Worm (Caenorhabditis elegans) whole organism, late embryonic: ENCODE data around the gene C14E2.5.

Experiments
- C08G9.2 ChIP-seq: sonication (generic microtip); optimal IDR thresholded peaks from 2 replicates; lab custom pipeline; 2016; ENCODE audit warnings: mild to moderate bottlenecking, missing genetic modification characterization, moderate library complexity, missing compliant biosample characterization
- C38D4.7 ChIP-seq: fragments of 200-800 bp; sonication (Bioruptor generic); optimal IDR thresholded peaks from 2 replicates; lab custom pipeline; 2018; ENCODE audit warnings: mild to moderate bottlenecking, missing genetic modification characterization, moderate library complexity, missing compliant biosample characterization
- F13H6.1 ChIP-seq: sonication (generic microtip); optimal IDR thresholded peaks from 2 replicates; lab custom pipeline; 2016; ENCODE audit warnings: missing genetic modification characterization, missing compliant biosample characterization
- K02D7.2 ChIP-seq: sonication (generic microtip); optimal IDR thresholded peaks from 2 replicates; lab custom pipeline; 2017; ENCODE audit warnings: mild to moderate bottlenecking, missing genetic modification characterization, missing compliant biosample characterization
- K09A11.1 ChIP-seq: sonication (generic microtip); optimal IDR thresholded peaks from 2 replicates; lab custom pipeline; 2017; ENCODE audit warnings: antibody characterized with exemption, mild to moderate bottlenecking, missing genetic modification characterization, missing compliant biosample characterization; ENCODE audit not compliant: insufficient read depth
- T23F11.4 ChIP-seq: fragments of 200-800 bp; sonication (Bioruptor generic); optimal IDR thresholded peaks from 2 replicates; lab custom pipeline; 2018; ENCODE audit warnings: mild to moderate bottlenecking, missing genetic modification characterization, missing compliant biosample characterization
- Y22D7AL.16 ChIP-seq: sonication (generic microtip); optimal IDR thresholded peaks from 2 replicates; lab custom pipeline; 2016; ENCODE audit warnings: missing genetic modification characterization, missing compliant biosample characterization
- ahr-1 ChIP-seq: sonication (generic microtip); optimal IDR thresholded peaks from 2 replicates; lab custom pipeline; 2016; ENCODE audit warnings: missing genetic modification characterization, missing compliant biosample characterization
- ama-1 ChIP-seq: fragments of 150-350 bp; optimal IDR thresholded peaks from 2 replicates; lab custom pipeline; 2014
- ceh-14 ChIP-seq: sonication (generic microtip); optimal IDR thresholded peaks from 2 replicates; lab custom pipeline; 2016; ENCODE audit warnings: missing genotype, missing genetic modification characterization, missing compliant biosample characterization
- ceh-18 ChIP-seq: sonication (generic microtip); optimal IDR thresholded peaks from 2 replicates; lab custom pipeline; 2016; ENCODE audit warnings: missing genetic modification characterization, missing compliant biosample characterization
- ceh-19 ChIP-seq: fragments of 200-800 bp; sonication (Bioruptor generic); optimal IDR thresholded peaks from 2 replicates; lab custom pipeline; 2018; ENCODE audit warnings: mild to moderate bottlenecking, missing genetic modification characterization, missing compliant biosample characterization
- ceh-24 ChIP-seq: sonication (generic microtip); optimal IDR thresholded peaks from 2 replicates; lab custom pipeline; 2016; ENCODE audit warnings: mild to moderate bottlenecking, missing genetic modification characterization, missing compliant biosample characterization
- ceh-30 ChIP-seq: fragments of 150-350 bp; optimal IDR thresholded peaks from 2 replicates; lab custom pipeline; 2014; ENCODE audit warnings: missing biosample characterization, missing genetic modification characterization
- ceh-45 ChIP-seq: fragments of 200-800 bp; sonication (Bioruptor generic); IDR thresholded peaks from 2 replicates; pipeline ENCODE4 v1.3.6; 2022; ENCODE audit warnings: missing genetic modification reagents, missing genetic modification characterization, missing compliant biosample characterization
- ceh-6 ChIP-seq: fragments of 200-800 bp; sonication (Bioruptor generic); optimal IDR thresholded peaks from 2 replicates; lab custom pipeline; 2018; ENCODE audit warnings: mild to moderate bottlenecking, missing genetic modification characterization, missing compliant biosample characterization
- che-1 ChIP-seq: sonication (generic microtip); optimal IDR thresholded peaks from 2 replicates; lab custom pipeline; 2016; ENCODE audit warnings: mild to moderate bottlenecking, missing genetic modification characterization, missing compliant biosample characterization
- dmd-4 ChIP-seq: sonication (generic microtip); optimal IDR thresholded peaks from 2 replicates; lab custom pipeline; 2016; ENCODE audit warnings: borderline replicate concordance, missing genetic modification characterization, missing compliant biosample characterization
- dve-1 ChIP-seq: sonication (generic microtip); optimal IDR thresholded peaks from 2 replicates; lab custom pipeline; 2017; ENCODE audit warnings: antibody characterized with exemption, mild to moderate bottlenecking, missing genetic modification characterization, missing compliant biosample characterization
- elt-4 ChIP-seq: sonication (generic microtip); optimal IDR thresholded peaks from 2 replicates; lab custom pipeline; 2016; ENCODE audit warnings: missing genetic modification characterization, missing compliant biosample characterization
- eyg-1 ChIP-seq: sonication (generic microtip); optimal IDR thresholded peaks from 2 replicates; lab custom pipeline; 2016; ENCODE audit warnings: missing genotype, missing genetic modification characterization, missing compliant biosample characterization
- fkh-10 ChIP-seq: fragments of 150-350 bp; optimal IDR thresholded peaks from 2 replicates; lab custom pipeline; 2014; ENCODE audit warnings: missing biosample characterization, missing genetic modification reagents, missing genetic modification characterization
- fkh-6 ChIP-seq: sonication (generic microtip); optimal IDR thresholded peaks from 2 replicates; lab custom pipeline; 2016; ENCODE audit warnings: missing genetic modification characterization, missing compliant biosample characterization
- gmeb-2 ChIP-seq: sonication (generic microtip); optimal IDR thresholded peaks from 2 replicates; lab custom pipeline; 2016; ENCODE audit warnings: missing genetic modification characterization, inconsistent platforms, missing compliant biosample characterization
- hlh-13 ChIP-seq: fragments of 200-800 bp; sonication (Bioruptor generic); optimal IDR thresholded peaks from 2 replicates; lab custom pipeline; 2018; ENCODE audit warnings: mild to moderate bottlenecking, missing genetic modification characterization, missing compliant biosample characterization
- hlh-15 ChIP-seq: sonication (generic microtip); optimal IDR thresholded peaks from 2 replicates; lab custom pipeline; 2016; ENCODE audit warnings: missing genetic modification characterization, missing compliant biosample characterization
- hlh-6 ChIP-seq: sonication (generic microtip); optimal IDR thresholded peaks from 2 replicates; lab custom pipeline; 2016; ENCODE audit warnings: missing genotype, missing genetic modification characterization, missing compliant biosample characterization
- lin-11 ChIP-seq: fragments of 200-800 bp; sonication (Bioruptor generic); optimal IDR thresholded peaks from 2 replicates; lab custom pipeline; 2018; ENCODE audit warnings: mild to moderate bottlenecking, missing genetic modification characterization, missing compliant biosample characterization
- madf-2 ChIP-seq: sonication (generic microtip); optimal IDR thresholded peaks from 2 replicates; lab custom pipeline; 2017; ENCODE audit warnings: missing genetic modification characterization, missing compliant biosample characterization
- nfya-1 ChIP-seq: sonication (generic microtip); optimal IDR thresholded peaks from 2 replicates; lab custom pipeline; 2017; ENCODE audit warnings: missing genetic modification characterization, mild to moderate bottlenecking, missing compliant biosample characterization, antibody characterized with exemption, moderate library complexity
- nhr-11 ChIP-seq: fragments of 150-350 bp; optimal IDR thresholded peaks from 2 replicates; lab custom pipeline; 2014; ENCODE audit warnings: missing biosample characterization, missing genetic modification characterization
- nhr-232 ChIP-seq: sonication (generic microtip); optimal IDR thresholded peaks from 2 replicates; lab custom pipeline; 2016; ENCODE audit warnings: missing genetic modification characterization, missing compliant biosample characterization
- npax-4 ChIP-seq: sonication (generic microtip); optimal IDR thresholded peaks from 2 replicates; lab custom pipeline; 2016; ENCODE audit warnings: missing genetic modification characterization, missing compliant biosample characterization
- odd-2 ChIP-seq: sonication (generic microtip); optimal IDR thresholded peaks from 2 replicates; lab custom pipeline; 2017; ENCODE audit warnings: antibody characterized with exemption, mild to moderate bottlenecking, missing genetic modification characterization, missing compliant biosample characterization
- pag-3 ChIP-seq: sonication (generic microtip); optimal IDR thresholded peaks from 2 replicates; lab custom pipeline; 2016; ENCODE audit warnings: missing compliant biosample characterization, missing genetic modification characterization, borderline replicate concordance
- pat-9 ChIP-seq: fragments of 200-800 bp; sonication (Bioruptor generic); optimal IDR thresholded peaks from 2 replicates; lab custom pipeline; 2018; ENCODE audit warnings: mild to moderate bottlenecking, missing genetic modification characterization, moderate library complexity, missing compliant biosample characterization
- pax-1 ChIP-seq: fragments of 150-350 bp; optimal IDR thresholded peaks from 2 replicates; lab custom pipeline; 2014; ENCODE audit warnings: missing biosample characterization, missing genetic modification characterization
- pha-2 ChIP-seq: sonication (generic microtip); optimal IDR thresholded peaks from 2 replicates; lab custom pipeline; 2017; ENCODE audit warnings: mild to moderate bottlenecking, missing genetic modification characterization, missing compliant biosample characterization
- pha-4 ChIP-seq: fragments of 150-350 bp; optimal IDR thresholded peaks from 2 replicates; lab custom pipeline; 2018; ENCODE audit warnings: missing biosample characterization, missing genetic modification reagents, missing genetic modification characterization
- pqm-1 ChIP-seq: sonication (generic microtip); optimal IDR thresholded peaks from 2 replicates; lab custom pipeline; 2016; ENCODE audit warnings: missing genetic modification characterization, missing compliant biosample characterization
- rnt-1 ChIP-seq: sonication (generic microtip); optimal IDR thresholded peaks from 2 replicates; lab custom pipeline; 2016; ENCODE audit warnings: missing genetic modification characterization, missing compliant biosample characterization
- sdc-2 ChIP-seq: sonication (generic microtip); optimal IDR thresholded peaks from 2 replicates; lab custom pipeline; 2016; ENCODE audit warnings: missing genotype, missing genetic modification characterization, missing compliant biosample characterization
- sox-4 ChIP-seq: sonication (generic microtip); optimal IDR thresholded peaks from 2 replicates; lab custom pipeline; 2017; ENCODE audit warnings: mild to moderate bottlenecking, missing genetic modification characterization, inconsistent platforms, missing compliant biosample characterization
- syd-9 ChIP-seq: sonication (generic microtip); optimal IDR thresholded peaks from 2 replicates; lab custom pipeline; 2016; ENCODE audit warnings: mild to moderate bottlenecking, missing genetic modification characterization, moderate library complexity, missing compliant biosample characterization
- tbx-7 ChIP-seq: sonication (generic microtip); optimal IDR thresholded peaks from 2 replicates; lab custom pipeline; 2016; ENCODE audit warnings: missing genotype, missing genetic modification characterization, missing compliant biosample characterization
- ttx-3 ChIP-seq: sonication (generic microtip); optimal IDR thresholded peaks from 2 replicates; lab custom pipeline; 2016; ENCODE audit warnings: missing genetic modification reagents, missing genetic modification characterization, missing compliant biosample characterization
- unc-3 ChIP-seq, 2 experiments: fragments of 200-800 bp in 1 of 2; sonication (Bioruptor generic) in 1 of 2; sonication (generic microtip) in 1 of 2; conservative IDR thresholded peaks in 1 of 2; optimal IDR thresholded peaks in 1 of 2; 2 replicates each; pipeline versions ENCODE4 v1.3.6 to Lab custom; 2016 to 2022; ENCODE audit warnings: missing compliant biosample characterization in 2 of 2, missing genetic modification characterization in 2 of 2, missing genetic modification reagents in 1 of 2
- unc-55 ChIP-seq: sonication (generic microtip); optimal IDR thresholded peaks from 2 replicates; lab custom pipeline; 2017; ENCODE audit warnings: missing biosample characterization, missing genetic modification reagents, missing genetic modification characterization
- zip-5 ChIP-seq: sonication (generic microtip); optimal IDR thresholded peaks from 2 replicates; lab custom pipeline; 2016; ENCODE audit warnings: missing genetic modification characterization, missing compliant biosample characterization
- ztf-16 ChIP-seq: sonication (generic microtip); optimal IDR thresholded peaks from 2 replicates; lab custom pipeline; 2017; ENCODE audit warnings: missing genetic modification characterization, missing compliant biosample characterization

C14E2.5 gene

DNA sequence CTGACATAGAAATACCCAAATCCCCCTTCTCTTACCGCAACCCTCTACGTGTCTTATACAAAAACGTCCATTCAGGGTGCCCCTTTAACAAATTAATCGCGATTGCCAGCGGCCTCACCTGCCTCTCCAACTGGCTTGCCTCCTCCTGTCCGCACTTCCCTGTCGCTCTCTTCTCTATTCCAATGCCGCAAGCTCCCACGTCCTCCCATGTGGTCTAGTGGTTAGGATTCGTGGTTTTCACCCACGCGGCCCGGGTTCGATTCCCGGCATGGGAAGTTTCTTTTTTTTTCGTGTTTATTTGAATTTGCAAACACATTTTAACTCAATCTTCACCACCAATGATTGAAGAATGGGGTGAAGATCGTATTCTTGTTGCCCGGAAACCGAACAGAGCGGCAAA lies 33.5 kb upstream of the C14E2.5 start (continued):
- TF ChIP-seq ceh-45 (GFP tag; lab: Robert Waterston, UW) (peak; percentile 64; the same call in 1 of the 2 replicates), elt-4 (tag; lab: Kevin White, UChicago) (no peak), hlh-15 (tag; lab: Kevin White, UChicago) (peak; percentile 74), eyg-1 (tag; lab: Kevin White, UChicago) (peak; percentile 72), gmeb-2 (tag; lab: Kevin White, UChicago) (peak; percentile 61), dve-1 (tag; lab: Kevin White, UChicago) (peak; percentile 19), pha-4 (no peak), rnt-1 (tag; lab: Kevin White, UChicago) (peak; percentile 85), ttx-3 (tag; lab: Kevin White, UChicago) (peak; percentile 82), ztf-16 (tag; lab: Kevin White, UChicago) (peak; percentile 69), K02D7.2 (tag; lab: Kevin White, UChicago) (peak; percentile 68), nhr-232 (tag; lab: Kevin White, UChicago) (peak; percentile 68), pax-1 (no peak), hlh-6 (tag; lab: Kevin White, UChicago) (peak; percentile 88), sdc-2 (tag; lab: Kevin White, UChicago) (peak; percentile 97), pag-3 (peak; percentile 48), fkh-6 (peak; percentile 82), ceh-14 (peak; percentile 60), unc-55 (GFP tag; lab: Kevin White, UChicago) (no peak), ceh-24 (tag; lab: Kevin White, UChicago) (peak; percentile 6), K09A11.1 (tag; lab: Kevin White, UChicago) (peak; percentile 45), fkh-10 (no peak), C08G9.2 (tag; lab: Kevin White, UChicago) (peak; percentile 75), npax-4 (tag; lab: Kevin White, UChicago) (peak; percentile 30), dmd-4 (tag; lab: Kevin White, UChicago) (no peak), madf-2 (tag; lab: Kevin White, UChicago) (peak; percentile 74), unc-3 (GFP tag; conservative IDR thresholded peaks at IDR 0.05; lab: Robert Waterston, UW) (peak; percentile 64; the same call in 1 of the 2 replicates), unc-3 (tag; optimal IDR thresholded peaks at IDR 0.05; lab: Kevin White, UChicago) (peak; percentile 60), Y22D7AL.16 (tag; lab: Kevin White, UChicago) (no peak), odd-2 (tag; lab: Kevin White, UChicago) (no peak), pha-2 (tag; lab: Kevin White, UChicago) (peak; percentile 60), pat-9 (peak; percentile 72), ama-1 (lab: Kevin White, UChicago) (no peak), syd-9 (tag; lab: Kevin White, UChicago) (peak; percentile 65), hlh-13 (peak; percentile 65), pqm-1 (tag; lab: Kevin White, UChicago) (no peak), nfya-1 (tag; lab: Kevin White, UChicago) (peak; percentile 65), zip-5 (tag; lab: Kevin White, UChicago) (peak; percentile 35), sox-4 (tag; lab: Kevin White, UChicago) (peak; percentile 76), ahr-1 (peak; percentile 42), nhr-11 (tag; lab: Kevin White, UChicago) (no peak), ceh-6 (GFP tag; lab: Kevin White, UChicago) (peak; percentile 74), tbx-7 (tag; lab: Kevin White, UChicago) (peak; percentile 37), F13H6.1 (tag; lab: Kevin White, UChicago) (peak; percentile 56), ceh-18 (peak; percentile 81), ceh-30 (tag; lab: Kevin White, UChicago) (no peak), lin-11 (tag; lab: Kevin White, UChicago) (peak; percentile 62), C38D4.7 (GFP tag; lab: Kevin White, UChicago) (peak; percentile 66), che-1 (tag; lab: Kevin White, UChicago) (peak; percentile 75), T23F11.4 (GFP tag; lab: Kevin White, UChicago) (peak; percentile 49), ceh-19 (peak; percentile 67)
